Worm (Caenorhabditis elegans): ENCODE data around the gene cyp-35A2.

DNA sequence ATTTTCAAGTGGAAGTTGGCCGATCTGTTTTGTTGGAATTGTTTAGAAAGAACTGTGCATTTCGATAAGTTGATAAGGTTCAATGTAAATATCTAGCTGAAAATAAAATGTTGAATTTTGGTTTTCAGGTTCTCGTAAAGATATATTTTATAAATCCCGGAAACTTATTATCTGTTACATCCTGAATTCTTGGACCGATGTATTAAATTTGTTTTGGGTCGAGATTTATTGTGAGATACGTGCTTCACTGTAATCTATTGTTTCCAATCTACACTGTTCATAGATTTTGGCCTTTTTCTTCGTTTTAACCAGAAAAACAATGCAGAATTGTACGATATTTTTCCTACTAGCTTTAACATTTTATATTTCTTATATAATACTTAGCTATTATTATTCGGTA lies 6.8 kb downstream of the cyp-35A2 start, which contains the start of gene C03G6.6:
- TF ChIP-seq him-1 (tag; optimal IDR thresholded peaks at IDR 0.05) (no peak), dao-5 (tag; optimal IDR thresholded peaks at IDR 0.05) (no peak)
